Fruit fly (Drosophila melanogaster) whole organism, embryonic: ENCODE data around the gene phr6-4.

Source experiments
- Adf1 ChIP-seq: fragments of 200-800 bp; sonication (Bioruptor generic); IDR thresholded peaks from 2 replicates; pipeline ENCODE4 v1.3.6; 2022; ENCODE audit warnings: missing biosample characterization, missing genetic modification characterization
- CG10147 ChIP-seq: fragments of 200-800 bp; sonication (Bioruptor generic); optimal IDR thresholded peaks from 2 replicates; lab custom pipeline; 2019; ENCODE audit warnings: missing biosample characterization, mild to moderate bottlenecking, missing genetic modification characterization, moderate library complexity
- CG10543 ChIP-seq: fragments of 200-800 bp; sonication (Bioruptor generic); optimal IDR thresholded peaks from 3 replicates; lab custom pipeline; 2017; ENCODE audit warnings: missing biosample characterization, mild to moderate bottlenecking, missing genetic modification characterization, moderate library complexity
- CG10654 ChIP-seq: fragments of 200-800 bp; sonication (Bioruptor generic); optimal IDR thresholded peaks from 2 replicates; lab custom pipeline; 2016; ENCODE audit warnings: missing biosample characterization, missing genetic modification characterization
- CG12155 ChIP-seq: fragments of 200-800 bp; sonication (Bioruptor generic); optimal IDR thresholded peaks from 3 replicates; lab custom pipeline; 2016; ENCODE audit warnings: missing biosample characterization, missing genetic modification characterization
- CG12942 ChIP-seq: fragments of 200-800 bp; sonication (Bioruptor generic); optimal IDR thresholded peaks from 3 replicates; lab custom pipeline; 2016; ENCODE audit warnings: missing biosample characterization, missing genetic modification characterization
- CG15011 ChIP-seq: fragments of 200-800 bp; sonication (Bioruptor generic); optimal IDR thresholded peaks from 3 replicates; lab custom pipeline; 2018; ENCODE audit warnings: missing biosample characterization, mild to moderate bottlenecking, missing genetic modification characterization
- CG15696 ChIP-seq: fragments of 200-800 bp; sonication (Bioruptor generic); optimal IDR thresholded peaks from 2 replicates; lab custom pipeline; 2019; ENCODE audit warnings: missing biosample characterization, mild to moderate bottlenecking, missing genetic modification characterization, moderate library complexity
- CG18599 ChIP-seq: fragments of 200-800 bp; sonication (Bioruptor generic); optimal IDR thresholded peaks from 3 replicates; lab custom pipeline; 2017; ENCODE audit warnings: missing biosample characterization, missing genetic modification characterization, mild to moderate bottlenecking, moderate library complexity, missing genetic modification reagents
- CG31388 ChIP-seq: fragments of 200-800 bp; sonication (Bioruptor generic); optimal IDR thresholded peaks from 2 replicates; lab custom pipeline; 2016; ENCODE audit warnings: missing biosample characterization, missing genetic modification characterization
- CG32532 ChIP-seq: fragments of 200-800 bp; sonication (Bioruptor generic); IDR thresholded peaks from 2 replicates; pipeline ENCODE4 v1.3.6; 2022; ENCODE audit warnings: missing biosample characterization, missing genetic modification characterization
- CG3407 ChIP-seq: fragments of 200-800 bp; sonication (Bioruptor generic); optimal IDR thresholded peaks from 2 replicates; lab custom pipeline; 2018; ENCODE audit warnings: missing biosample characterization, mild to moderate bottlenecking, missing genetic modification characterization
- CG4360 ChIP-seq: fragments of 200-800 bp; sonication (Bioruptor generic); IDR thresholded peaks from 2 replicates; pipeline ENCODE4 v1.3.6; 2022; ENCODE audit warnings: missing biosample characterization, missing genetic modification characterization
- CG4707 ChIP-seq: fragments of 200-800 bp; sonication (Bioruptor generic); optimal IDR thresholded peaks from 2 replicates; lab custom pipeline; 2018; ENCODE audit warnings: missing biosample characterization, mild to moderate bottlenecking, missing genetic modification characterization, moderate library complexity
- CG6272 ChIP-seq: fragments of 200-800 bp; sonication (Bioruptor generic); IDR thresholded peaks from 2 replicates; pipeline ENCODE4 v1.3.6; 2022; ENCODE audit warnings: missing biosample characterization, missing genetic modification characterization
- CG7357 ChIP-seq: fragments of 200-800 bp; sonication (Bioruptor generic); IDR thresholded peaks from 3 replicates; pipeline ENCODE4 v1.3.6; 2022; ENCODE audit warnings: missing biosample characterization, missing genetic modification characterization
- CG8089 ChIP-seq: fragments of 200-800 bp; sonication (Bioruptor generic); optimal IDR thresholded peaks from 3 replicates; lab custom pipeline; 2016; ENCODE audit warnings: missing biosample characterization, missing genetic modification characterization
- CG9797 ChIP-seq: fragments of 200-800 bp; sonication (Bioruptor generic); optimal IDR thresholded peaks from 3 replicates; lab custom pipeline; 2018; ENCODE audit warnings: missing biosample characterization, mild to moderate bottlenecking, missing genetic modification characterization
- Camta ChIP-seq: fragments of 200-800 bp; sonication (Bioruptor generic); optimal IDR thresholded peaks from 2 replicates; lab custom pipeline; 2016; ENCODE audit warnings: missing biosample characterization, missing genetic modification characterization
- D19A ChIP-seq: fragments of 200-800 bp; optimal IDR thresholded peaks from 3 replicates; lab custom pipeline; 2019; ENCODE audit warnings: missing biosample characterization, mild to moderate bottlenecking, missing genetic modification characterization, moderate library complexity
- Dp ChIP-seq: fragments of 200-800 bp; sonication (Bioruptor generic); optimal IDR thresholded peaks from 2 replicates; lab custom pipeline; 2018; ENCODE audit warnings: missing biosample characterization, mild to moderate bottlenecking, missing genetic modification characterization, moderate library complexity
- Hmr ChIP-seq: fragments of 200-800 bp; sonication (Bioruptor generic); optimal IDR thresholded peaks from 3 replicates; lab custom pipeline; 2017; ENCODE audit warnings: mild to moderate bottlenecking, missing biosample characterization, missing genetic modification reagents, missing genetic modification characterization
- Lhr ChIP-seq: fragments of 200-800 bp; sonication (Bioruptor generic); optimal IDR thresholded peaks from 3 replicates; lab custom pipeline; 2017; ENCODE audit warnings: mild to moderate bottlenecking, missing biosample characterization, missing genetic modification reagents, missing genetic modification characterization
- Lpt ChIP-seq: fragments of >200 bp; optimal IDR thresholded peaks from 2 replicates; lab custom pipeline; 2018; ENCODE audit warnings: missing biosample characterization, missing genetic modification characterization
- Mes4 ChIP-seq: fragments of 200-800 bp; sonication (Bioruptor generic); optimal IDR thresholded peaks from 2 replicates; lab custom pipeline; 2016; ENCODE audit warnings: missing biosample characterization, missing genetic modification characterization
- Myb ChIP-seq: fragments of 200-800 bp; sonication (Bioruptor generic); optimal IDR thresholded peaks from 2 replicates; lab custom pipeline; 2016; ENCODE audit warnings: missing biosample characterization, missing genetic modification characterization
- NC2α ChIP-seq: fragments of 200-800 bp; sonication (Bioruptor generic); optimal IDR thresholded peaks from 2 replicates; lab custom pipeline; 2016; ENCODE audit warnings: missing biosample characterization, missing genetic modification characterization
- NC2β ChIP-seq: fragments of 200-800 bp; sonication (Bioruptor generic); optimal IDR thresholded peaks from 2 replicates; lab custom pipeline; 2016; ENCODE audit warnings: missing biosample characterization, missing genetic modification characterization
- YL-1 ChIP-seq: fragments of 200-800 bp; sonication (Bioruptor generic); optimal IDR thresholded peaks from 3 replicates; lab custom pipeline; 2017; ENCODE audit warnings: missing biosample characterization, mild to moderate bottlenecking, missing genetic modification characterization
- bab2 ChIP-seq: fragments of 200-800 bp; sonication (Bioruptor generic); optimal IDR thresholded peaks from 2 replicates; lab custom pipeline; 2016; ENCODE audit warnings: missing biosample characterization, missing genetic modification characterization
- caup ChIP-seq: fragments of 200-800 bp; sonication (Bioruptor generic); optimal IDR thresholded peaks from 3 replicates; lab custom pipeline; 2017; ENCODE audit warnings: missing biosample characterization, mild to moderate bottlenecking, missing genetic modification characterization, moderate library complexity; ENCODE audit not compliant: severe bottlenecking
- cg ChIP-seq: fragments of 200-800 bp; sonication (Bioruptor generic); optimal IDR thresholded peaks from 3 replicates; lab custom pipeline; 2019; ENCODE audit warnings: missing biosample characterization, mild to moderate bottlenecking, missing genetic modification characterization, moderate library complexity
- croc ChIP-seq: fragments of 200-800 bp; sonication (Bioruptor generic); conservative IDR thresholded peaks from 3 replicates; pipeline ENCODE4 v1.3.6; 2022; ENCODE audit warnings: missing biosample characterization, missing genetic modification characterization
- crp ChIP-seq, 2 experiments: fragments of 200-800 bp; sonication (Bioruptor generic); optimal IDR thresholded peaks; 2 replicates in 1 of 2; 3 replicates in 1 of 2; lab custom pipeline; 2017; ENCODE audit warnings: missing biosample characterization in 2 of 2, missing genetic modification characterization in 2 of 2, mild to moderate bottlenecking in 1 of 2, moderate library complexity in 1 of 2
- fd3F ChIP-seq: fragments of 200-800 bp; sonication (Bioruptor generic); optimal IDR thresholded peaks from 2 replicates; lab custom pipeline; 2018; ENCODE audit warnings: missing biosample characterization, mild to moderate bottlenecking, missing genetic modification characterization, moderate library complexity
- gfzf ChIP-seq: fragments of 200-800 bp; sonication (Bioruptor generic); optimal IDR thresholded peaks from 2 replicates; lab custom pipeline; 2016; ENCODE audit warnings: missing biosample characterization, mild to moderate bottlenecking, missing genetic modification characterization, moderate library complexity
- jigr1 ChIP-seq: fragments of 200-800 bp; sonication (Bioruptor generic); IDR thresholded peaks from 3 replicates; pipeline ENCODE4 v1.3.6; 2022; ENCODE audit warnings: missing biosample characterization, missing genetic modification characterization
- ken ChIP-seq: fragments of 200-800 bp; sonication (Bioruptor generic); IDR thresholded peaks from 3 replicates; pipeline ENCODE4 v1.3.6; 2022; ENCODE audit warnings: missing biosample characterization, missing genetic modification characterization
- klu ChIP-seq: fragments of 200-800 bp; sonication (Bioruptor generic); IDR thresholded peaks from 2 replicates; pipeline ENCODE4 v1.3.6; 2022; ENCODE audit warnings: missing biosample characterization, missing genetic modification characterization
- knrl ChIP-seq: fragments of 200-800 bp; sonication (Bioruptor generic); IDR thresholded peaks from 3 replicates; pipeline ENCODE4 v1.3.6; 2022; ENCODE audit warnings: missing biosample characterization, missing genetic modification characterization; ENCODE audit not compliant: partially characterized antibody
- lbe ChIP-seq: fragments of 200-800 bp; sonication (Bioruptor generic); optimal IDR thresholded peaks from 2 replicates; lab custom pipeline; 2016; ENCODE audit warnings: missing biosample characterization, mild to moderate bottlenecking, missing genetic modification characterization
- lmd ChIP-seq: fragments of 200-800 bp; sonication (Bioruptor generic); IDR thresholded peaks from 2 replicates; pipeline ENCODE4 v1.3.6; 2022; ENCODE audit warnings: missing biosample characterization, missing genetic modification characterization
- lov ChIP-seq, 2 experiments: fragments of 200-800 bp in 1 of 2; fragments of >200 bp in 1 of 2; sonication (Bioruptor generic) in 1 of 2; IDR thresholded peaks in 1 of 2; optimal IDR thresholded peaks in 1 of 2; 2 replicates in 1 of 2; 3 replicates in 1 of 2; pipeline versions ENCODE4 v1.3.6 to Lab custom; 2017 to 2022; ENCODE audit warnings: missing biosample characterization in 1 of 2, missing genetic modification characterization in 1 of 2
- luna ChIP-seq: fragments of 200-800 bp; sonication (Bioruptor generic); optimal IDR thresholded peaks from 2 replicates; lab custom pipeline; 2016; ENCODE audit warnings: missing biosample characterization, missing genetic modification characterization
- ranshi ChIP-seq: fragments of 200-800 bp; sonication (Bioruptor generic); IDR thresholded peaks from 2 replicates; pipeline ENCODE4 v1.3.6; 2022; ENCODE audit warnings: missing biosample characterization, missing genetic modification characterization
- row ChIP-seq: fragments of 200-800 bp; sonication (Bioruptor generic); IDR thresholded peaks from 3 replicates; pipeline ENCODE4 v1.3.6; 2022; ENCODE audit warnings: missing biosample characterization, missing genetic modification characterization
- run ChIP-seq: fragments of 200-800 bp; sonication (Bioruptor generic); optimal IDR thresholded peaks from 3 replicates; lab custom pipeline; 2018; ENCODE audit warnings: missing biosample characterization, mild to moderate bottlenecking, missing genetic modification characterization
- trh ChIP-seq: fragments of 200-800 bp; sonication (Bioruptor generic); optimal IDR thresholded peaks from 2 replicates; lab custom pipeline; 2016; ENCODE audit warnings: missing biosample characterization, missing genetic modification characterization
- yki ChIP-seq: fragments of >200 bp; optimal IDR thresholded peaks from 3 replicates; lab custom pipeline; 2018
- zen ChIP-seq: fragments of 200-800 bp; sonication (Bioruptor generic); optimal IDR thresholded peaks from 3 replicates; lab custom pipeline; 2018; ENCODE audit warnings: missing biosample characterization, mild to moderate bottlenecking, missing genetic modification characterization, moderate library complexity

Gene phr6-4

dm6 chr2L:20645394-20645869 is at the start of gene phr6-4, which contains the start of gene CG2608 (continued):
- TF ChIP-seq CG6272 (GFP tag; lab: Robert Waterston, UW) (peak; percentile 76), CG3407 (GFP tag; lab: Kevin White, UChicago) (peak; percentile 84), Dp (peak; percentile 70), NC2β (peak; percentile 85), CG8089 (GFP tag; lab: Kevin White, UChicago) (peak; percentile 72), CG10543 (GFP tag; lab: Kevin White, UChicago) (peak; percentile 87), knrl (GFP tag; lab: Robert Waterston, UW) (no peak), luna (GFP tag; lab: Kevin White, UChicago) (peak; percentile 68), lbe (GFP tag; lab: Kevin White, UChicago) (peak; percentile 78), CG15011 (GFP tag; lab: Kevin White, UChicago) (peak; percentile 89), croc (GFP tag; lab: Robert Waterston, UW) (peak; percentile 83), Mes4 (GFP tag; lab: Kevin White, UChicago) (peak; percentile 83), gfzf (GFP tag; lab: Kevin White, UChicago) (peak; percentile 67), lov (optimal IDR thresholded peaks at IDR 0.05; lab: Kevin White, UChicago) (no peak), lov (GFP tag; IDR thresholded peaks at IDR 0.05; lab: Robert Waterston, UW) (0 out of 3 replicates have a peak, but pooled peaks have one; percentile 69), jigr1 (GFP tag; lab: Robert Waterston, UW) (peak; percentile 71; the same call in 1 of the 3 replicates), trh (GFP tag; lab: Kevin White, UChicago) (peak; percentile 71), D19A (peak; percentile 90), caup (GFP tag; lab: Kevin White, UChicago) (peak; percentile 92), NC2α (peak; percentile 67), Camta (GFP tag; lab: Kevin White, UChicago) (peak; percentile 86), Adf1 (peak; percentile 56), CG12942 (GFP tag; lab: Kevin White, UChicago) (peak; percentile 93), CG10147 (GFP tag; lab: Kevin White, UChicago) (peak; percentile 95), CG15696 (tag; lab: Kevin White, UChicago) (peak; percentile 87), CG9797 (peak; percentile 63), CG12155 (GFP tag; lab: Kevin White, UChicago) (peak; percentile 91), Lhr (peak; percentile 77), Lpt (GFP tag; lab: Kevin White, UChicago) (no peak), run (tag; lab: Kevin White, UChicago) (peak; percentile 88), CG10654 (GFP tag; lab: Kevin White, UChicago) (peak; percentile 89), klu (GFP tag; lab: Robert Waterston, UW) (peak; percentile 58; the same call in 1 of the 2 replicates), CG32532 (peak; percentile 90), lmd (GFP tag; lab: Robert Waterston, UW) (peak; percentile 90), crp (GFP tag; optimal IDR thresholded peaks at IDR 0.05; lab: Kevin White, UChicago) (peak; percentile 53 to 89), Myb (GFP tag; lab: Kevin White, UChicago) (peak; percentile 72), CG4707 (GFP tag; lab: Kevin White, UChicago) (peak; percentile 66), cg (GFP tag; lab: Kevin White, UChicago) (no peak), ranshi (GFP tag; lab: Robert Waterston, UW) (peak; percentile 84), Hmr (GFP tag; lab: Kevin White, UChicago) (peak; percentile 95), yki (lab: Kevin White, UChicago) (no peak), CG4360 (GFP tag; lab: Robert Waterston, UW) (no peak), CG7357 (GFP tag; lab: Robert Waterston, UW) (peak; percentile 82), zen (tag; lab: Kevin White, UChicago) (peak; percentile 80), CG31388 (GFP tag; lab: Kevin White, UChicago) (peak; percentile 69), ken (peak; percentile 80), fd3F (peak; percentile 94), CG18599 (GFP tag; lab: Kevin White, UChicago) (peak; percentile 93), YL-1 (GFP tag; lab: Kevin White, UChicago) (peak; percentile 78), row (peak; percentile 94), bab2 (GFP tag; lab: Kevin White, UChicago) (peak; percentile 84)
